Worm (Caenorhabditis elegans) whole organism, mixed stage, embryonic: ENCODE results near the gene smg-3.

ENCODE experiments used
- M03D4.4 ChIP-seq: sonication (generic microtip); optimal IDR thresholded peaks from 2 replicates; lab custom pipeline; 2017; ENCODE audit warnings: mild to moderate bottlenecking, missing genetic modification characterization, missing compliant biosample characterization
- blmp-1 ChIP-seq: fragments of 150-350 bp; optimal IDR thresholded peaks from 2 replicates; lab custom pipeline; 2014; ENCODE audit warnings: missing biosample characterization, missing genetic modification characterization
- ces-1 ChIP-seq: fragments of 150-350 bp; optimal IDR thresholded peaks from 2 replicates; lab custom pipeline; 2014; ENCODE audit warnings: missing biosample characterization, missing genetic modification reagents, missing genetic modification characterization
- drap-1 ChIP-seq: fragments of 200-800 bp; sonication (Bioruptor generic); optimal IDR thresholded peaks from 3 replicates; lab custom pipeline; 2018; ENCODE audit warnings: mild to moderate bottlenecking, missing genetic modification characterization, missing compliant biosample characterization
- lin-32 ChIP-seq: fragments of 200-800 bp; sonication (Bioruptor generic); optimal IDR thresholded peaks from 2 replicates; lab custom pipeline; 2018; ENCODE audit warnings: mild to moderate bottlenecking, missing genetic modification characterization, missing compliant biosample characterization
- lsy-2 ChIP-seq: fragments of 150-350 bp; optimal IDR thresholded peaks from 2 replicates; lab custom pipeline; 2014; ENCODE audit warnings: missing biosample characterization, missing genetic modification characterization
- mab-5 ChIP-seq: fragments of 150-350 bp; optimal IDR thresholded peaks from 2 replicates; lab custom pipeline; 2014; ENCODE audit warnings: missing biosample characterization, missing genetic modification characterization
- nhr-237 ChIP-seq: fragments of 150-350 bp; optimal IDR thresholded peaks from 2 replicates; lab custom pipeline; 2014; ENCODE audit warnings: missing biosample characterization, missing genetic modification characterization
- nhr-76 ChIP-seq: sonication (generic microtip); optimal IDR thresholded peaks from 2 replicates; lab custom pipeline; 2017; ENCODE audit warnings: missing biosample characterization, missing genetic modification characterization
- snpc-4 ChIP-seq: fragments of 150-350 bp; optimal IDR thresholded peaks from 2 replicates; lab custom pipeline; 2014; ENCODE audit warnings: missing biosample characterization, missing genetic modification characterization
- unc-62 ChIP-seq: fragments of 150-350 bp; optimal IDR thresholded peaks from 2 replicates; lab custom pipeline; 2014; ENCODE audit warnings: missing biosample characterization, missing genetic modification reagents, missing genetic modification characterization

DNA sequence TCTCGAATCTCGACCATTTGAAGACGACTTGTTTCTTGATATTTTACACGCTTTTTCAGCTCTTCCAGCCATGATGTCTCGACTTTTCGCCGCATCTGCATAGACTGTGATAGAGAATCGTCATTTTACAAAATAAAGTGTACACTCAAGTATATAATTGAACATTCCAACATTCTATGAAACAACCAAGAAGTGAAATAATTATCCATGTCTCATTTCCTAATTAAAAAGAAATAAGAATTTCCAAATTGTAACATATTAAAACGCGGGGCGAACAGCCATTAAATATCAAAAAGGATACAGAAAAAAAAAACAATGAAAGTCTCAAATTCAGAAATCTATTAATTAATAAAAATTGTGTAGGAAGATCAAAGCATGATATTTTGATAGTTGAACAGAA is at the start of gene smg-3:
- no peak for TF ChIP-seq snpc-4 (tag; lab: Kevin White, UChicago)
- TF ChIP-seq nhr-76 (tag; lab: Kevin White, UChicago): no peak
- no peak for TF ChIP-seq drap-1
- no peak for TF ChIP-seq nhr-237 (tag; lab: Kevin White, UChicago)
- TF ChIP-seq M03D4.4 (tag; lab: Kevin White, UChicago): no peak
- TF ChIP-seq mab-5: no peak
- no peak for TF ChIP-seq lsy-2 (tag; lab: Kevin White, UChicago)
- TF ChIP-seq unc-62: no peak
- no peak for TF ChIP-seq lin-32 (GFP tag; lab: Kevin White, UChicago)
- no peak for TF ChIP-seq blmp-1 (tag; lab: Kevin White, UChicago)
- TF ChIP-seq ces-1 (GFP tag; lab: Kevin White, UChicago): no peak
